Worm (Caenorhabditis elegans): ENCODE results near the gene C53D6.11.

DNA sequence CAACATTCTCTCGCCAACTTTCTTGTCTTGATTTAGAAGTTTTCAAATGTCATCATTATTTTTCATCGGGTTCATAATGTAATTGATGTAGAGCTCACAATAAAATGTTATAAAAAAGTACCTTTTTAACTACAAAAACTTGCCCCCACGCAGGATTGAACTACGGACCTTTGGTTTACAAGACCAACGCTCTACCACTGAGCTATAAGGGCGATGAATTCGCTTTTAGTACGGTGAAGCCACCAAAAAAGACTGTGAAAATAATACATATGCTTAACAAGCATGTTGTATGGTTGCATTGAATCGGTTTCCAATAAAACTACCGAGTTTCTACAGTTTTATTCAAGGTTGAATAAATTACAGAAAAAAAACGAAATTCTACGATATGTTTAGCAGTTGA, 9.7 kb upstream of the C53D6.11 start:
- no peak for TF ChIP-seq ref-1 (GFP tag; conservative IDR thresholded peaks at IDR 0.05)
- no peak for TF ChIP-seq T22C8.4 (GFP tag; IDR thresholded peaks at IDR 0.05)
- no peak for TF ChIP-seq ztf-23 (GFP tag; IDR thresholded peaks at IDR 0.05)
- no peak for TF ChIP-seq cog-1 (tag; optimal IDR thresholded peaks at IDR 0.05)
- TF ChIP-seq flt-1 (GFP tag; IDR thresholded peaks at IDR 0.05) = no peak
- TF ChIP-seq klf-2 (GFP tag; conservative IDR thresholded peaks at IDR 0.05) = no peak
- no peak for TF ChIP-seq ztf-29 (GFP tag; IDR thresholded peaks at IDR 0.05)
- no peak for TF ChIP-seq tab-1 (GFP tag; IDR thresholded peaks at IDR 0.05)

All from whole organism, midembryonic.